Worm (Caenorhabditis elegans): Measurements from ENCODE around the gene ZK418.10.

Gene ZK418.10

DNA sequence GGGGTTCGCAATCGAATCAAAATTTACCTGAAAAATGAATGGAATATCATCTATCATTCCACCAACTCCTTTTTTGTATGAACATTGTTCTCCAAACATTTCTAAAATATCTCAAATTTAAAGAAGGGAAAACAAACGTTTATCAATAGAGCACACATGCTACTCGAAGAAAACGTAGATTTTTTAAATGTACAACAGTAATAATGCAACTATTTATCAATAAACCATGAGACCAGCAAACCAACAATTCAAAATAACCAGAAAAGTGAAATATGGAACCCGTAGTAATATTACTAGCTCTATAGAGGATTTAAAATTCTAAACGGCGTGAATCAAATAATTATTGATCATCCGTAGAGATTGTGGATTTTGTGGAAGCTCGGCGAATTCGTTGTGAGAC is 11.8 kb downstream of the ZK418.10 start, which contains the start of gene ZK418.6:
Gene ZK418.6 (minus strand): TSS at position 101 of the 400 bp plus-strand sequence.
- TF ChIP-seq C04F5.9 (tag; optimal IDR thresholded peaks at IDR 0.05) (no peak), nhr-12 (tag; optimal IDR thresholded peaks at IDR 0.05) (no peak), elt-2 (tag; optimal IDR thresholded peaks at IDR 0.05) (no peak), dpl-1 (GFP tag; optimal IDR thresholded peaks at IDR 0.05) (no peak), irx-1 (tag; optimal IDR thresholded peaks at IDR 0.05) (no peak), unc-130 (tag; optimal IDR thresholded peaks at IDR 0.05) (no peak), nhr-84 (tag; optimal IDR thresholded peaks at IDR 0.05) (no peak), snu-23 (GFP tag; optimal IDR thresholded peaks at IDR 0.05) (no peak), ceh-90 (tag; optimal IDR thresholded peaks at IDR 0.05) (no peak), egl-27 (tag; optimal IDR thresholded peaks at IDR 0.05) (no peak), nhr-28 (tag; optimal IDR thresholded peaks at IDR 0.05) (no peak), nhr-85 (tag) (no peak), lin-14 (GFP tag; optimal IDR thresholded peaks at IDR 0.05) (no peak), zag-1 (tag; optimal IDR thresholded peaks at IDR 0.05) (no peak), nhr-19 (GFP tag; conservative IDR thresholded peaks at IDR 0.05) (no peak), snpc-4 (tag; optimal IDR thresholded peaks at IDR 0.05) (no peak), C16A3.4 (tag; optimal IDR thresholded peaks at IDR 0.05) (no peak), mdl-1 (tag; optimal IDR thresholded peaks at IDR 0.05) (no peak), sptf-1 (tag; optimal IDR thresholded peaks at IDR 0.05) (no peak)

DNA sequence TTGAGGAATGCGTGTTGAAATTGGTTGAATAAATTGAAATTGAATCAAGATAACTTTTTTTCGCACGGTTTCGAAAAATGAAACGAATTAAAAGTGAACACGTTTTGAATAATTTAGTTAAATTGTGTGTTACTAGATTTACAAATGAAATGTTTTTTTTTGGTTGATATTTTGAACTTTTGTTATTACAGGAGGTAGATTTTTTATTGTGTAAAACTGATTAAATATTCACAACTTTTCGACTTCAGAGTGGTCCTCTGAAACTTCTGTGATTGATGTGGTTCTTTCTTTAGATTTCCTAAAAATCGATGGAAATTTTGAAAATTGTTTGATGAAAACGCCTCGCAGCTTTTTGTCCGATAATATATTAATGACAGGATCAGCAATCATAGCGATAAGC is 14.1 kb downstream of the ZK418.10 start, which contains the start of gene ZK418.13:
Gene ZK418.13 (minus strand): TSS at position 101 of the 400 bp plus-strand sequence.
- TF ChIP-seq vab-15 (tag; optimal IDR thresholded peaks at IDR 0.05) (no peak), dpl-1 (GFP tag; optimal IDR thresholded peaks at IDR 0.05) (no peak), skn-1 (tag; optimal IDR thresholded peaks at IDR 0.05) (no peak), nhr-90 (tag; optimal IDR thresholded peaks at IDR 0.05; ENCODE audit: poor library complexity) (no peak), nhr-84 (tag; optimal IDR thresholded peaks at IDR 0.05) (no peak), snu-23 (GFP tag; optimal IDR thresholded peaks at IDR 0.05) (no peak), rnt-1 (tag; optimal IDR thresholded peaks at IDR 0.05) (no peak), lir-3 (tag; optimal IDR thresholded peaks at IDR 0.05; ENCODE audit: poor library complexity) (no peak), nhr-77 (tag; optimal IDR thresholded peaks at IDR 0.05) (no peak), ets-5 (GFP tag; IDR thresholded peaks at IDR 0.05) (no peak), aha-1 (tag; optimal IDR thresholded peaks at IDR 0.05) (no peak), nhr-28 (tag; optimal IDR thresholded peaks at IDR 0.05) (no peak), blmp-1 (tag; optimal IDR thresholded peaks at IDR 0.05) (no peak)

DNA sequence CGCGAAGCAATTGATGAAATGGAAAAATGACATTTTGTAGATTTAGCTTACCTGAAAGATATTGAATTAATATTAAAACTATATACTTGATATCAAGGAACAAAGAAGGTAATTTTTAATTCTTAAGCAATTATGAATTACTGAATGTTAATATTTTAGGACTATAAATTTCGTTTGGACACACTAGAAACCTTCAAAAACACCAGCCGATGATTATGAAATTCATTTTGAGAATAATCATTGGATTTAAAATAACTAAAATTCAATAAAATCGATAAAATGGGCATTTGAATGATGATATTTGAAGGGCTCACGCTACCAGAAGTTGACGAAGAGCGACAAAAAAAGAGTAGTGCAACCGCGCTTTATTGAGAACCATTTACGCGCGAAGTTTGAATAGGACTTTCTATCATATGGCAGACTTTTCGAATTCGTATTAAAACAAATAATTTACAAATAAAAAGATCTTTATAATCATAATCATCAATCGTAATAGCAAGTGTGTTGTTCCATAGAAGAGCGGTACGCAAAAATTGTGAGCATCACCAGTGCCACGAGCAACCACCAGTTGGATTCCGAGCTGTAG is 16.6 kb downstream of the ZK418.10 start, which contains the start of gene ZK418.5:
Gene ZK418.5 (minus strand): TSS at position 51 of the 586 bp plus-strand sequence.
- TF ChIP-seq nhr-12 (tag; optimal IDR thresholded peaks at IDR 0.05) (no peak), efl-1 (optimal IDR thresholded peaks at IDR 0.05) (peak; percentile 97 to 99), efl-1 (GFP tag; optimal IDR thresholded peaks at IDR 0.05 in 1 of 2) (peak; percentile 97 to 100), zag-1 (tag; optimal IDR thresholded peaks at IDR 0.05) (no peak), lin-39 (tag; optimal IDR thresholded peaks at IDR 0.05) (peak; percentile 15), ceh-63 (GFP tag; optimal IDR thresholded peaks at IDR 0.05) (no peak), nhr-85 (tag) (peak; percentile 58), ztf-11 (tag; optimal IDR thresholded peaks at IDR 0.05) (no peak), nhr-19 (GFP tag; conservative IDR thresholded peaks at IDR 0.05) (peak; percentile 55), nhr-90 (tag; optimal IDR thresholded peaks at IDR 0.05; ENCODE audit: poor library complexity) (peak; percentile 45), lin-13 (GFP tag; optimal IDR thresholded peaks at IDR 0.05) (peak; percentile 6), snu-23 (GFP tag; optimal IDR thresholded peaks at IDR 0.05) (peak; percentile 54), lin-35 (GFP tag; optimal IDR thresholded peaks at IDR 0.05) (peak; percentile 97 to 99), aly-2 (tag; optimal IDR thresholded peaks at IDR 0.05) (peak; percentile 20), swsn-7 (tag; optimal IDR thresholded peaks at IDR 0.05) (peak; percentile 57), F16B12.6 (tag; optimal IDR thresholded peaks at IDR 0.05) (peak; percentile 66), ceh-90 (tag; optimal IDR thresholded peaks at IDR 0.05) (no peak), ceh-8 (GFP tag; optimal IDR thresholded peaks at IDR 0.05) (no peak), nhr-77 (tag; optimal IDR thresholded peaks at IDR 0.05) (no peak), nhr-47 (tag; optimal IDR thresholded peaks at IDR 0.05) (peak; percentile 75), nhr-20 (tag; optimal IDR thresholded peaks at IDR 0.05) (peak; percentile 48), lsy-2 (tag; optimal IDR thresholded peaks at IDR 0.05) (peak; percentile 73 to 82), ces-1 (GFP tag; optimal IDR thresholded peaks at IDR 0.05) (no peak), ceh-82 (tag; optimal IDR thresholded peaks at IDR 0.05) (peak; percentile 29 to 68 (median 42)), skn-1 (tag; optimal IDR thresholded peaks at IDR 0.05) (peak; percentile 78), snpc-4 (tag; optimal IDR thresholded peaks at IDR 0.05) (peak; percentile 25), unc-86 (tag; optimal IDR thresholded peaks at IDR 0.05) (peak; percentile 36), lin-15B (tag; optimal IDR thresholded peaks at IDR 0.05) (peak; percentile 27), tbx-2 (tag; optimal IDR thresholded peaks at IDR 0.05) (peak; percentile 37), mdl-1 (tag; optimal IDR thresholded peaks at IDR 0.05) (peak in 1 of 2 experiments; percentile 11), tlp-1 (tag; optimal IDR thresholded peaks at IDR 0.05) (no peak)
